Worm (Caenorhabditis elegans) whole organism, L1 larva: ENCODE data around the gene Y24D9A.6.

ENCODE experiments used
- F16B12.6 ChIP-seq: fragments of 150-350 bp; optimal IDR thresholded peaks from 2 replicates; lab custom pipeline; 2014; ENCODE audit warnings: missing biosample characterization, missing genetic modification characterization
- aha-1 ChIP-seq: fragments of 150-350 bp; optimal IDR thresholded peaks from 2 replicates; lab custom pipeline; 2014; ENCODE audit warnings: missing biosample characterization, missing genetic modification characterization
- ama-1 ChIP-seq: fragments of 150-350 bp; optimal IDR thresholded peaks from 2 replicates; lab custom pipeline; 2014
- dsc-1 ChIP-seq: sonication (generic microtip); optimal IDR thresholded peaks from 2 replicates; lab custom pipeline; 2016; ENCODE audit warnings: mild to moderate bottlenecking, missing genetic modification characterization, missing compliant biosample characterization
- egl-27 ChIP-seq, 2 experiments: fragments of 150-350 bp in 1 of 2; sonication (generic microtip); optimal IDR thresholded peaks; 3 replicates each; lab custom pipeline; 2017 to 2018; ENCODE audit warnings: missing biosample characterization in 2 of 2, missing genetic modification characterization in 2 of 2, missing genetic modification reagents in 2 of 2
- elt-3 ChIP-seq, 6 experiments: fragments of 150-350 bp in 1 of 6; sonication (generic microtip); optimal IDR thresholded peaks; 2 replicates each; lab custom pipeline; 2017 to 2018; ENCODE audit warnings: missing biosample characterization in 6 of 6, missing genetic modification characterization in 6 of 6, inconsistent platforms in 1 of 6
- fkh-4 ChIP-seq: sonication (generic microtip); optimal IDR thresholded peaks from 2 replicates; lab custom pipeline; 2016; ENCODE audit warnings: missing compliant biosample characterization, missing genetic modification characterization, borderline replicate concordance
- lin-14 ChIP-seq: fragments of 200-800 bp; sonication (Bioruptor generic); optimal IDR thresholded peaks from 2 replicates; lab custom pipeline; 2018; ENCODE audit warnings: mild to moderate bottlenecking, missing genetic modification characterization, moderate library complexity, missing compliant biosample characterization
- mep-1 ChIP-seq: fragments of 150-350 bp; optimal IDR thresholded peaks from 2 replicates; lab custom pipeline; 2014; ENCODE audit warnings: missing biosample characterization, missing genetic modification characterization
- nhr-84 ChIP-seq: sonication (generic microtip); optimal IDR thresholded peaks from 2 replicates; lab custom pipeline; 2017; ENCODE audit warnings: missing biosample characterization, missing genetic modification characterization
- unc-62 ChIP-seq: fragments of 150-350 bp; optimal IDR thresholded peaks from 2 replicates; lab custom pipeline; 2014; ENCODE audit warnings: missing biosample characterization, missing genetic modification reagents, missing genetic modification characterization
- zag-1 ChIP-seq: fragments of 150-350 bp; optimal IDR thresholded peaks from 2 replicates; lab custom pipeline; 2014; ENCODE audit warnings: missing biosample characterization, missing genetic modification characterization
- ztf-11 ChIP-seq, 2 experiments: sonication (generic microtip); optimal IDR thresholded peaks; 2 replicates each; lab custom pipeline; 2016 to 2017; ENCODE audit warnings: missing genetic modification characterization in 2 of 2, missing biosample characterization in 1 of 2, missing compliant biosample characterization in 1 of 2

DNA sequence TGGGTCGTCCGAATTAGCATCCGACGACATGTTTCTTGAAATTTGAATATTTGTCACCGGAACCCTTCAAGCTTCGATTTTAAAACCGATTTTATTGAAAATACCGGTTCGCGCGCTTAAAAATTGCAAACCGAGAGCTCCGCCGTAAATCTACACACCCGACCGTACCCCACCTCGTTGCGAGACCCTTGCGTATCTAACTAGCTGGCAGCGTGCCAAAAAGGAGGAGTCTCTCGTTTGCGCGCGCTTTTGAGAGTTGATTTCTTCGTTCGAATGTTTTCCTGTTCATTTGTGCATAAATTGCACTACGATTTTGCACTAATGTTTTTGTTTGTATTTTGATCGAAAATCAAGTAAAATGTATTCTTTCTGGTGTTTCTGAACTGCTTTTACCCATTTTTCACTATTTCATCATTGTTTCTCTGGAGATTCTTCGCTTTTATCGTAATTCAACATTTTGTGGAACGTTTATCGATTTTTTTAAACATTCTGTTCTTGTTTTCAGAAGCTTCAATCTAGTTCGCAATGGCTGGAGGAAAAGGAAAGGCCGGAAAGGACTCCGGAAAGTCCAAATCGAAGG, 45.6 kb upstream of the Y24D9A.6 start, which contains the start of the genes wapl-1 and htz-1:
- peak; percentile 52 for TF ChIP-seq zag-1 (tag; lab: Kevin White, UChicago)
- TF ChIP-seq F16B12.6 (tag; lab: Kevin White, UChicago): peak; percentile 71
- peak in 1 of 2 experiments; percentile 93 for TF ChIP-seq ztf-11 (tag; optimal IDR thresholded peaks at IDR 0.05; lab: Kevin White, UChicago)
- peak; percentile 95 for TF ChIP-seq dsc-1 (tag; lab: Kevin White, UChicago)
- no peak for TF ChIP-seq fkh-4 (tag; lab: Kevin White, UChicago)
- peak; percentile 71 for TF ChIP-seq ama-1 (lab: Kevin White, UChicago)
- TF ChIP-seq nhr-84 (tag; lab: Kevin White, UChicago): no peak
- peak; percentile 51 to 54 for TF ChIP-seq egl-27 (tag; optimal IDR thresholded peaks at IDR 0.05; lab: Kevin White, UChicago)
- TF ChIP-seq mep-1 (tag; lab: Kevin White, UChicago): peak; percentile 97
- TF ChIP-seq unc-62 (GFP tag; lab: Kevin White, UChicago): no peak
- TF ChIP-seq aha-1 (tag; lab: Kevin White, UChicago): peak; percentile 60
- TF ChIP-seq elt-3 (tag; optimal IDR thresholded peaks at IDR 0.05; lab: Kevin White, UChicago): peak; percentile 43 to 92 (median 80)
- peak; percentile 97 for TF ChIP-seq lin-14 (GFP tag; lab: Kevin White, UChicago)
